Worm (Caenorhabditis elegans): Measurements from ENCODE around the gene R03D7.2.

Gene R03D7.2

ce11 chrII:10948236-10949025 lies 13.4 kb upstream of the R03D7.2 start (continued):
- TF ChIP-seq fkh-4 (tag; optimal IDR thresholded peaks at IDR 0.05; ENCODE audit: borderline replicate concordance): no peak
- no peak for TF ChIP-seq ztf-4 (tag; optimal IDR thresholded peaks at IDR 0.05)
- TF ChIP-seq pag-3 (tag; optimal IDR thresholded peaks at IDR 0.05; ENCODE audit: borderline replicate concordance, insufficient read depth): no peak
- no peak for TF ChIP-seq mdl-1 (tag; optimal IDR thresholded peaks at IDR 0.05)
- TF ChIP-seq nhr-11 (tag; optimal IDR thresholded peaks at IDR 0.05): no peak
- TF ChIP-seq aha-1 (tag; optimal IDR thresholded peaks at IDR 0.05): no peak
- peak; percentile 73 for TF ChIP-seq nhr-85 (tag)
- no peak for TF ChIP-seq elt-3 (tag; optimal IDR thresholded peaks at IDR 0.05)
- TF ChIP-seq lin-14 (GFP tag; optimal IDR thresholded peaks at IDR 0.05): peak; percentile 27
- TF ChIP-seq mep-1 (tag; optimal IDR thresholded peaks at IDR 0.05): no peak
- TF ChIP-seq dpl-1 (GFP tag; optimal IDR thresholded peaks at IDR 0.05): peak in 2 of 3 experiments; percentile 34 to 65
- TF ChIP-seq lin-39 (tag; optimal IDR thresholded peaks at IDR 0.05): peak; percentile 49
- no peak for TF ChIP-seq mab-9 (GFP tag; IDR thresholded peaks at IDR 0.05)
- TF ChIP-seq lin-15B (tag; optimal IDR thresholded peaks at IDR 0.05): no peak
- TF ChIP-seq skn-1 (tag; optimal IDR thresholded peaks at IDR 0.05): no peak
- no peak for TF ChIP-seq hpl-2 (GFP tag; optimal IDR thresholded peaks at IDR 0.05)
- no peak for TF ChIP-seq unc-86 (tag; optimal IDR thresholded peaks at IDR 0.05)
- TF ChIP-seq F16B12.6 (tag; optimal IDR thresholded peaks at IDR 0.05): no peak
- TF ChIP-seq aly-2 (tag; optimal IDR thresholded peaks at IDR 0.05): no peak
- no peak for TF ChIP-seq ces-1 (GFP tag; optimal IDR thresholded peaks at IDR 0.05)
- no peak for TF ChIP-seq egl-27 (tag; optimal IDR thresholded peaks at IDR 0.05)
- no peak for TF ChIP-seq isw-1 (GFP tag; IDR thresholded peaks at IDR 0.05)
- TF ChIP-seq vab-15 (tag; optimal IDR thresholded peaks at IDR 0.05): no peak
- TF ChIP-seq lin-35 (GFP tag; optimal IDR thresholded peaks at IDR 0.05): peak; percentile 15 to 64
- peak; percentile 54 to 82 for TF ChIP-seq efl-1 (optimal IDR thresholded peaks at IDR 0.05)
- peak; percentile 66 to 84 for TF ChIP-seq efl-1 (GFP tag; optimal IDR thresholded peaks at IDR 0.05 in 1 of 2)
- no peak for TF ChIP-seq fos-1 (tag; optimal IDR thresholded peaks at IDR 0.05)
- no peak for TF ChIP-seq elt-2 (tag; optimal IDR thresholded peaks at IDR 0.05)
- no peak for TF ChIP-seq alr-1 (tag; optimal IDR thresholded peaks at IDR 0.05; ENCODE audit: borderline replicate concordance)
- TF ChIP-seq swsn-7 (tag; optimal IDR thresholded peaks at IDR 0.05): no peak
- TF ChIP-seq tbx-2 (tag; optimal IDR thresholded peaks at IDR 0.05): no peak
- TF ChIP-seq tlp-1 (tag; optimal IDR thresholded peaks at IDR 0.05): no peak
- TF ChIP-seq Y116A8C.19 (tag; optimal IDR thresholded peaks at IDR 0.05; ENCODE audit: borderline replicate concordance): no peak
- no peak for TF ChIP-seq grh-1 (GFP tag; IDR thresholded peaks at IDR 0.05)
- TF ChIP-seq ztf-11 (tag; optimal IDR thresholded peaks at IDR 0.05): no peak
- no peak for TF ChIP-seq mef-2 (tag; optimal IDR thresholded peaks at IDR 0.05)
- no peak for TF ChIP-seq ceh-88 (GFP tag; IDR thresholded peaks at IDR 0.05)
- TF ChIP-seq ceh-8 (GFP tag; optimal IDR thresholded peaks at IDR 0.05): no peak

- TF ChIP-seq mab-9 (GFP tag; IDR thresholded peaks at IDR 0.05) (no peak), elt-2 (tag; optimal IDR thresholded peaks at IDR 0.05) (no peak), tbx-2 (tag; optimal IDR thresholded peaks at IDR 0.05) (no peak)
These were observed 12.3 kb upstream of the R03D7.2 start, which contains the start of the genes tceb-3 and gskl-1 for ce11 chrII:10947317-10947716. Gene tceb-3, minus strand, starts transcription at chrII:10947417. Gene gskl-1, plus strand, starts transcription at chrII:10947559.

- TF ChIP-seq dpl-1 (GFP tag; optimal IDR thresholded peaks at IDR 0.05) (peak in 1 of 3 experiments; percentile 5), nhr-28 (tag; optimal IDR thresholded peaks at IDR 0.05) (no peak), lin-39 (tag; optimal IDR thresholded peaks at IDR 0.05) (no peak), nhr-20 (tag; optimal IDR thresholded peaks at IDR 0.05) (peak; percentile 28), nhr-76 (tag; optimal IDR thresholded peaks at IDR 0.05) (no peak), lsy-2 (tag; optimal IDR thresholded peaks at IDR 0.05) (peak in 1 of 2 experiments; percentile 29), nhr-77 (tag; optimal IDR thresholded peaks at IDR 0.05) (peak; percentile 4), nhr-47 (tag; optimal IDR thresholded peaks at IDR 0.05) (peak; percentile 9), blmp-1 (tag; optimal IDR thresholded peaks at IDR 0.05) (peak; percentile 45), C16A3.4 (tag; optimal IDR thresholded peaks at IDR 0.05) (no peak), sup-37 (GFP tag; optimal IDR thresholded peaks at IDR 0.05) (no peak), sox-4 (tag; optimal IDR thresholded peaks at IDR 0.05) (no peak), ceh-8 (GFP tag; optimal IDR thresholded peaks at IDR 0.05) (peak; percentile 2), snu-23 (GFP tag; optimal IDR thresholded peaks at IDR 0.05) (peak; percentile 31), mep-1 (tag; optimal IDR thresholded peaks at IDR 0.05) (peak; percentile 30), lin-14 (GFP tag; optimal IDR thresholded peaks at IDR 0.05) (peak; percentile 79), tlp-1 (tag; optimal IDR thresholded peaks at IDR 0.05) (no peak), nhr-90 (tag; optimal IDR thresholded peaks at IDR 0.05; ENCODE audit: poor library complexity) (no peak)
These were observed 11.9 kb upstream of the R03D7.2 start for ce11 chrII:10946848-10947247.
